Fruit fly (Drosophila melanogaster): ENCODE measurements around the gene CG7627.
A peak's percentile ranks its signal among the peaks of the same experiment; 100 is the strongest.

- TF ChIP-seq Sp1 (GFP tag; optimal IDR thresholded peaks at IDR 0.05), result no peak
- no peak for TF ChIP-seq Mio (GFP tag; optimal IDR thresholded peaks at IDR 0.05)
- no peak for TF ChIP-seq HLH106 (tag; optimal IDR thresholded peaks at IDR 0.05)
- TF ChIP-seq br (GFP tag; optimal IDR thresholded peaks at IDR 0.05), result no peak
- no peak for TF ChIP-seq psq (GFP tag; optimal IDR thresholded peaks at IDR 0.05)
- TF ChIP-seq CrebA (GFP tag; optimal IDR thresholded peaks at IDR 0.05; ENCODE audit: borderline replicate concordance), result no peak
- TF ChIP-seq usp (GFP tag; optimal IDR thresholded peaks at IDR 0.05), result no peak
- TF ChIP-seq pan (optimal IDR thresholded peaks at IDR 0.05), result no peak
- TF ChIP-seq h (GFP tag; optimal IDR thresholded peaks at IDR 0.05), result no peak
- peak; percentile 2 for TF ChIP-seq Myc (optimal IDR thresholded peaks at IDR 0.05)
- no peak for TF ChIP-seq lola (GFP tag; optimal IDR thresholded peaks at IDR 0.05)
- TF ChIP-seq tai (GFP tag; optimal IDR thresholded peaks at IDR 0.05), result no peak
Measured at dm6 chr2L:8334705-8335104, 27.6 kb downstream of the CG7627 start.
